Worm (Caenorhabditis elegans) whole organism, young adult: ENCODE results near the gene F41B5.12.

ENCODE experiments used
- nfyb-1 ChIP-seq: fragments of 200-800 bp; sonication (Bioruptor generic); IDR thresholded peaks from 2 replicates; pipeline ENCODE4 v1.3.6; 2022; ENCODE audit warnings: missing genetic modification reagents, missing genetic modification characterization, missing compliant biosample characterization

F41B5.12 gene

ce11 chrV:2308246-2308645 lies 47.5 kb downstream of the F41B5.12 start (continued):
- peak; percentile 72 for TF ChIP-seq nfyb-1 (GFP tag; lab: Robert Waterston, UW)
